Worm (Caenorhabditis elegans) whole organism, L3 larva: ENCODE data around the gene cla-1.

ENCODE experiments used
- aly-2 ChIP-seq: fragments of 150-350 bp; optimal IDR thresholded peaks from 2 replicates; lab custom pipeline; 2014; ENCODE audit warnings: missing biosample characterization, missing genetic modification characterization
- ceh-82 ChIP-seq: fragments of 150-350 bp; optimal IDR thresholded peaks from 2 replicates; lab custom pipeline; 2014; ENCODE audit warnings: missing biosample characterization, missing genetic modification characterization
- fkh-10 ChIP-seq: sonication (generic microtip); optimal IDR thresholded peaks from 2 replicates; lab custom pipeline; 2017; ENCODE audit warnings: missing biosample characterization, missing genetic modification reagents, missing genetic modification characterization
- mdl-1 ChIP-seq: fragments of 150-350 bp; optimal IDR thresholded peaks from 2 replicates; lab custom pipeline; 2014; ENCODE audit warnings: missing biosample characterization, missing genetic modification characterization
- nhr-11 ChIP-seq: fragments of 150-350 bp; optimal IDR thresholded peaks from 2 replicates; lab custom pipeline; 2014; ENCODE audit warnings: missing biosample characterization, missing genetic modification characterization
- nhr-12 ChIP-seq: fragments of 150-350 bp; optimal IDR thresholded peaks from 2 replicates; lab custom pipeline; 2014; ENCODE audit warnings: missing biosample characterization, missing genetic modification characterization
- nhr-28 ChIP-seq: fragments of 150-350 bp; optimal IDR thresholded peaks from 2 replicates; lab custom pipeline; 2014; ENCODE audit warnings: missing biosample characterization, missing genetic modification characterization
- skn-1 ChIP-seq: fragments of 150-350 bp; optimal IDR thresholded peaks from 2 replicates; lab custom pipeline; 2014; ENCODE audit warnings: missing biosample characterization, missing genetic modification characterization

ce11 chrIV:7588631-7589030 lies at the start of gene cla-1:
- no peak for TF ChIP-seq mdl-1
- TF ChIP-seq nhr-28 (tag; lab: Kevin White, UChicago): no peak
- no peak for TF ChIP-seq nhr-12 (tag; lab: Kevin White, UChicago)
- no peak for TF ChIP-seq skn-1 (tag; lab: Kevin White, UChicago)
- no peak for TF ChIP-seq ceh-82
- no peak for TF ChIP-seq nhr-11 (tag; lab: Kevin White, UChicago)
- no peak for TF ChIP-seq fkh-10 (GFP tag; lab: Kevin White, UChicago)
- no peak for TF ChIP-seq aly-2 (tag; lab: Kevin White, UChicago)
